Worm (Caenorhabditis elegans) whole organism, late embryonic: ENCODE data around the gene lys-5.

ENCODE experiments used
- C08G9.2 ChIP-seq: sonication (generic microtip); optimal IDR thresholded peaks from 2 replicates; lab custom pipeline; 2016; ENCODE audit warnings: mild to moderate bottlenecking, missing genetic modification characterization, moderate library complexity, missing compliant biosample characterization
- C38D4.7 ChIP-seq: fragments of 200-800 bp; sonication (Bioruptor generic); optimal IDR thresholded peaks from 2 replicates; lab custom pipeline; 2018; ENCODE audit warnings: mild to moderate bottlenecking, missing genetic modification characterization, moderate library complexity, missing compliant biosample characterization
- F13H6.1 ChIP-seq: sonication (generic microtip); optimal IDR thresholded peaks from 2 replicates; lab custom pipeline; 2016; ENCODE audit warnings: missing genetic modification characterization, missing compliant biosample characterization
- ahr-1 ChIP-seq: sonication (generic microtip); optimal IDR thresholded peaks from 2 replicates; lab custom pipeline; 2016; ENCODE audit warnings: missing genetic modification characterization, missing compliant biosample characterization
- ama-1 ChIP-seq: fragments of 150-350 bp; optimal IDR thresholded peaks from 2 replicates; lab custom pipeline; 2014
- ceh-14 ChIP-seq: sonication (generic microtip); optimal IDR thresholded peaks from 2 replicates; lab custom pipeline; 2016; ENCODE audit warnings: missing genotype, missing genetic modification characterization, missing compliant biosample characterization
- ceh-18 ChIP-seq: sonication (generic microtip); optimal IDR thresholded peaks from 2 replicates; lab custom pipeline; 2016; ENCODE audit warnings: missing genetic modification characterization, missing compliant biosample characterization
- ceh-19 ChIP-seq: fragments of 200-800 bp; sonication (Bioruptor generic); optimal IDR thresholded peaks from 2 replicates; lab custom pipeline; 2018; ENCODE audit warnings: mild to moderate bottlenecking, missing genetic modification characterization, missing compliant biosample characterization
- ceh-2 ChIP-seq: sonication (generic microtip); optimal IDR thresholded peaks from 2 replicates; lab custom pipeline; 2016; ENCODE audit warnings: missing genotype, missing genetic modification characterization, missing compliant biosample characterization
- ceh-30 ChIP-seq: fragments of 150-350 bp; optimal IDR thresholded peaks from 2 replicates; lab custom pipeline; 2014; ENCODE audit warnings: missing biosample characterization, missing genetic modification characterization
- ceh-31 ChIP-seq: sonication (generic microtip); optimal IDR thresholded peaks from 2 replicates; lab custom pipeline; 2016; ENCODE audit warnings: missing genetic modification characterization, missing compliant biosample characterization
- ceh-34 ChIP-seq: sonication (generic microtip); optimal IDR thresholded peaks from 2 replicates; lab custom pipeline; 2016; ENCODE audit warnings: mild to moderate bottlenecking, missing genetic modification characterization, missing compliant biosample characterization
- ceh-45 ChIP-seq: fragments of 200-800 bp; sonication (Bioruptor generic); IDR thresholded peaks from 2 replicates; pipeline ENCODE4 v1.3.6; 2022; ENCODE audit warnings: missing genetic modification reagents, missing genetic modification characterization, missing compliant biosample characterization
- ceh-6 ChIP-seq: fragments of 200-800 bp; sonication (Bioruptor generic); optimal IDR thresholded peaks from 2 replicates; lab custom pipeline; 2018; ENCODE audit warnings: mild to moderate bottlenecking, missing genetic modification characterization, missing compliant biosample characterization
- che-1 ChIP-seq: sonication (generic microtip); optimal IDR thresholded peaks from 2 replicates; lab custom pipeline; 2016; ENCODE audit warnings: mild to moderate bottlenecking, missing genetic modification characterization, missing compliant biosample characterization
- elt-2 ChIP-seq: sonication (generic microtip); optimal IDR thresholded peaks from 2 replicates; lab custom pipeline; 2016; ENCODE audit warnings: missing genetic modification reagents, missing genetic modification characterization, missing compliant biosample characterization
- ets-4 ChIP-seq: sonication (generic microtip); optimal IDR thresholded peaks from 2 replicates; lab custom pipeline; 2016; ENCODE audit warnings: missing genetic modification characterization, missing compliant biosample characterization
- eyg-1 ChIP-seq: sonication (generic microtip); optimal IDR thresholded peaks from 2 replicates; lab custom pipeline; 2016; ENCODE audit warnings: missing genotype, missing genetic modification characterization, missing compliant biosample characterization
- fax-1 ChIP-seq: sonication (generic microtip); optimal IDR thresholded peaks from 2 replicates; lab custom pipeline; 2016; ENCODE audit warnings: missing genotype, missing genetic modification characterization, missing compliant biosample characterization
- fkh-6 ChIP-seq: sonication (generic microtip); optimal IDR thresholded peaks from 2 replicates; lab custom pipeline; 2016; ENCODE audit warnings: missing genetic modification characterization, missing compliant biosample characterization
- hlh-30 ChIP-seq: sonication (generic microtip); optimal IDR thresholded peaks from 2 replicates; lab custom pipeline; 2017; ENCODE audit warnings: antibody characterized with exemption, missing genetic modification characterization, missing compliant biosample characterization; ENCODE audit not compliant: insufficient read depth
- hlh-6 ChIP-seq: sonication (generic microtip); optimal IDR thresholded peaks from 2 replicates; lab custom pipeline; 2016; ENCODE audit warnings: missing genotype, missing genetic modification characterization, missing compliant biosample characterization
- hlh-8 ChIP-seq: sonication (generic microtip); optimal IDR thresholded peaks from 2 replicates; lab custom pipeline; 2016; ENCODE audit warnings: missing genotype, missing genetic modification characterization, missing compliant biosample characterization
- lim-6 ChIP-seq: sonication (generic microtip); optimal IDR thresholded peaks from 2 replicates; lab custom pipeline; 2016; ENCODE audit warnings: missing genetic modification characterization, missing compliant biosample characterization
- mec-3 ChIP-seq: sonication (generic microtip); optimal IDR thresholded peaks from 2 replicates; lab custom pipeline; 2016; ENCODE audit warnings: borderline replicate concordance, missing genetic modification characterization, missing compliant biosample characterization
- nfya-1 ChIP-seq: sonication (generic microtip); optimal IDR thresholded peaks from 2 replicates; lab custom pipeline; 2017; ENCODE audit warnings: missing genetic modification characterization, mild to moderate bottlenecking, missing compliant biosample characterization, antibody characterized with exemption, moderate library complexity
- pax-1 ChIP-seq: fragments of 150-350 bp; optimal IDR thresholded peaks from 2 replicates; lab custom pipeline; 2014; ENCODE audit warnings: missing biosample characterization, missing genetic modification characterization
- pha-2 ChIP-seq: sonication (generic microtip); optimal IDR thresholded peaks from 2 replicates; lab custom pipeline; 2017; ENCODE audit warnings: mild to moderate bottlenecking, missing genetic modification characterization, missing compliant biosample characterization
- pqm-1 ChIP-seq: sonication (generic microtip); optimal IDR thresholded peaks from 2 replicates; lab custom pipeline; 2016; ENCODE audit warnings: missing genetic modification characterization, missing compliant biosample characterization
- pros-1 ChIP-seq: fragments of 150-350 bp; optimal IDR thresholded peaks from 2 replicates; lab custom pipeline; 2014; ENCODE audit warnings: missing biosample characterization, missing genetic modification reagents, missing genetic modification characterization
- ref-2 ChIP-seq: sonication (generic microtip); optimal IDR thresholded peaks from 2 replicates; lab custom pipeline; 2016; ENCODE audit warnings: missing genetic modification characterization, missing compliant biosample characterization
- rnt-1 ChIP-seq: sonication (generic microtip); optimal IDR thresholded peaks from 2 replicates; lab custom pipeline; 2016; ENCODE audit warnings: missing genetic modification characterization, missing compliant biosample characterization
- sox-4 ChIP-seq: sonication (generic microtip); optimal IDR thresholded peaks from 2 replicates; lab custom pipeline; 2017; ENCODE audit warnings: mild to moderate bottlenecking, missing genetic modification characterization, inconsistent platforms, missing compliant biosample characterization
- syd-9 ChIP-seq: sonication (generic microtip); optimal IDR thresholded peaks from 2 replicates; lab custom pipeline; 2016; ENCODE audit warnings: mild to moderate bottlenecking, missing genetic modification characterization, moderate library complexity, missing compliant biosample characterization
- tbx-2 ChIP-seq: sonication (generic microtip); optimal IDR thresholded peaks from 2 replicates; lab custom pipeline; 2016; ENCODE audit warnings: missing genetic modification characterization, missing compliant biosample characterization
- tbx-7 ChIP-seq: sonication (generic microtip); optimal IDR thresholded peaks from 2 replicates; lab custom pipeline; 2016; ENCODE audit warnings: missing genotype, missing genetic modification characterization, missing compliant biosample characterization
- unc-3 ChIP-seq, 2 experiments: fragments of 200-800 bp in 1 of 2; sonication (Bioruptor generic) in 1 of 2; sonication (generic microtip) in 1 of 2; conservative IDR thresholded peaks in 1 of 2; optimal IDR thresholded peaks in 1 of 2; 2 replicates each; pipeline versions ENCODE4 v1.3.6 to Lab custom; 2016 to 2022; ENCODE audit warnings: missing compliant biosample characterization in 2 of 2, missing genetic modification characterization in 2 of 2, missing genetic modification reagents in 1 of 2
- unc-42 ChIP-seq: sonication (generic microtip); optimal IDR thresholded peaks from 2 replicates; lab custom pipeline; 2016; ENCODE audit warnings: missing genotype, missing genetic modification characterization, missing compliant biosample characterization
- unc-55 ChIP-seq: sonication (generic microtip); optimal IDR thresholded peaks from 2 replicates; lab custom pipeline; 2017; ENCODE audit warnings: missing biosample characterization, missing genetic modification reagents, missing genetic modification characterization
- unc-86 ChIP-seq: sonication (generic microtip); optimal IDR thresholded peaks from 2 replicates; lab custom pipeline; 2016; ENCODE audit warnings: missing genetic modification characterization, missing compliant biosample characterization
- zip-5 ChIP-seq: sonication (generic microtip); optimal IDR thresholded peaks from 2 replicates; lab custom pipeline; 2016; ENCODE audit warnings: missing genetic modification characterization, missing compliant biosample characterization
- ztf-16 ChIP-seq: sonication (generic microtip); optimal IDR thresholded peaks from 2 replicates; lab custom pipeline; 2017; ENCODE audit warnings: missing genetic modification characterization, missing compliant biosample characterization

lys-5 gene

ce11 chrIV:11635437-11636408 is 10.3 kb upstream of the lys-5 start, which contains the start of gene mars-1:
Gene mars-1, minus strand, starts transcription at chrIV:11635487.
- TF ChIP-seq zip-5 (peak; percentile 93), tbx-7 (tag; lab: Kevin White, UChicago) (peak; percentile 79), ceh-31 (tag; lab: Kevin White, UChicago) (peak; percentile 94), pax-1 (tag; lab: Kevin White, UChicago) (no peak), C38D4.7 (no peak), ceh-2 (tag; lab: Kevin White, UChicago) (peak; percentile 82), lim-6 (tag; lab: Kevin White, UChicago) (peak; percentile 54), unc-3 (GFP tag; conservative IDR thresholded peaks at IDR 0.05; lab: Robert Waterston, UW) (no peak), unc-3 (tag; optimal IDR thresholded peaks at IDR 0.05; lab: Kevin White, UChicago) (peak; percentile 60), ceh-14 (tag; lab: Kevin White, UChicago) (peak; percentile 62), ahr-1 (peak; percentile 53), hlh-8 (peak; percentile 51), C08G9.2 (tag; lab: Kevin White, UChicago) (peak; percentile 85), eyg-1 (tag; lab: Kevin White, UChicago) (peak; percentile 18), pha-2 (tag; lab: Kevin White, UChicago) (no peak), unc-55 (GFP tag; lab: Kevin White, UChicago) (no peak), pqm-1 (peak; percentile 64), syd-9 (tag; lab: Kevin White, UChicago) (peak; percentile 32), unc-86 (tag; lab: Kevin White, UChicago) (peak; percentile 57), ceh-19 (GFP tag; lab: Kevin White, UChicago) (peak; percentile 21), fax-1 (tag; lab: Kevin White, UChicago) (peak; percentile 72), tbx-2 (tag; lab: Kevin White, UChicago) (peak; percentile 80), ref-2 (tag; lab: Kevin White, UChicago) (peak; percentile 37), nfya-1 (tag; lab: Kevin White, UChicago) (no peak), mec-3 (tag; lab: Kevin White, UChicago) (peak; percentile 49), fkh-6 (tag; lab: Kevin White, UChicago) (no peak), ets-4 (tag; lab: Kevin White, UChicago) (peak; percentile 90), pros-1 (tag; lab: Kevin White, UChicago) (no peak), ceh-6 (GFP tag; lab: Kevin White, UChicago) (no peak), rnt-1 (tag; lab: Kevin White, UChicago) (peak; percentile 49), ceh-34 (peak; percentile 76), F13H6.1 (tag; lab: Kevin White, UChicago) (peak; percentile 72), elt-2 (tag; lab: Kevin White, UChicago) (peak; percentile 59), unc-42 (peak; percentile 60), ceh-18 (tag; lab: Kevin White, UChicago) (peak; percentile 50)

ce11 chrIV:11631750-11632149 is 6.4 kb upstream of the lys-5 start, which contains the start of gene F58B3.4:
Gene F58B3.4, minus strand, starts transcription at chrIV:11631850.
- TF ChIP-seq C38D4.7 (no peak), unc-55 (GFP tag; lab: Kevin White, UChicago) (no peak), hlh-6 (tag; lab: Kevin White, UChicago) (no peak), hlh-30 (no peak), pha-2 (tag; lab: Kevin White, UChicago) (no peak), ceh-19 (GFP tag; lab: Kevin White, UChicago) (no peak), che-1 (no peak), sox-4 (tag; lab: Kevin White, UChicago) (no peak), ets-4 (tag; lab: Kevin White, UChicago) (no peak), ama-1 (no peak), ztf-16 (tag; lab: Kevin White, UChicago) (no peak), ceh-18 (tag; lab: Kevin White, UChicago) (no peak), ceh-45 (GFP tag; lab: Robert Waterston, UW) (no peak), ceh-31 (tag; lab: Kevin White, UChicago) (no peak), lim-6 (tag; lab: Kevin White, UChicago) (no peak), ceh-30 (tag; lab: Kevin White, UChicago) (no peak), unc-86 (tag; lab: Kevin White, UChicago) (no peak)
